Worm (Caenorhabditis elegans) whole organism, L4/young adult: ENCODE measurements around the gene rbm-28.

Source experiments
- W03F9.2 ChIP-seq: fragments of 150-350 bp; optimal IDR thresholded peaks from 2 replicates; lab custom pipeline; 2014; ENCODE audit warnings: missing biosample characterization, missing genetic modification characterization
- him-1 ChIP-seq: sonication (generic microtip); optimal IDR thresholded peaks from 2 replicates; lab custom pipeline; 2016; ENCODE audit warnings: missing genotype, missing genetic modification reagents, missing genetic modification characterization, missing compliant biosample characterization

ce11 chrII:14832055-14832454, 25.0 kb upstream of the rbm-28 start:
- no peak for TF ChIP-seq him-1 (tag; lab: Kevin White, UChicago)
- TF ChIP-seq W03F9.2 (tag; lab: Kevin White, UChicago) = no peak
